Worm (Caenorhabditis elegans) whole organism, early embryonic: ENCODE results near the gene flwr-1.

ENCODE experiments used
- F13C5.2 ChIP-seq: sonication (generic microtip); optimal IDR thresholded peaks from 2 replicates; lab custom pipeline; 2017; ENCODE audit warnings: mild to moderate bottlenecking, missing genetic modification characterization, inconsistent platforms, missing compliant biosample characterization
- aly-1 ChIP-seq: sonication (generic microtip); optimal IDR thresholded peaks from 2 replicates; lab custom pipeline; 2016; ENCODE audit warnings: missing genetic modification characterization, missing compliant biosample characterization
- ama-1 ChIP-seq: fragments of 150-350 bp; optimal IDR thresholded peaks from 2 replicates; lab custom pipeline; 2014
- ceh-13 ChIP-seq: fragments of 200-800 bp; sonication (Bioruptor generic); optimal IDR thresholded peaks from 2 replicates; lab custom pipeline; 2018; ENCODE audit warnings: mild to moderate bottlenecking, missing genetic modification characterization, missing compliant biosample characterization
- ceh-36 ChIP-seq: sonication (generic microtip); optimal IDR thresholded peaks from 2 replicates; lab custom pipeline; 2016; ENCODE audit warnings: missing genetic modification characterization, inconsistent platforms, missing compliant biosample characterization
- ets-7 ChIP-seq: sonication (generic microtip); optimal IDR thresholded peaks from 2 replicates; lab custom pipeline; 2016; ENCODE audit warnings: missing genotype, missing genetic modification characterization, missing compliant biosample characterization
- flt-1 ChIP-seq: fragments of 200-800 bp; sonication (Bioruptor generic); IDR thresholded peaks from 2 replicates; pipeline ENCODE4 v1.3.6; 2022; ENCODE audit warnings: missing genetic modification characterization, missing compliant biosample characterization
- hmbx-1 ChIP-seq: sonication (generic microtip); optimal IDR thresholded peaks from 2 replicates; lab custom pipeline; 2016; ENCODE audit warnings: mild to moderate bottlenecking, missing genetic modification characterization, missing compliant biosample characterization
- hnd-1 ChIP-seq: sonication (generic microtip); optimal IDR thresholded peaks from 2 replicates; lab custom pipeline; 2016; ENCODE audit warnings: missing genetic modification characterization, missing compliant biosample characterization
- pes-1 ChIP-seq: fragments of 200-800 bp; sonication (Bioruptor generic); IDR thresholded peaks from 2 replicates; pipeline ENCODE4 v1.3.6; 2022; ENCODE audit warnings: missing genetic modification reagents, missing genetic modification characterization, missing compliant biosample characterization
- scrt-1 ChIP-seq: fragments of 200-800 bp; sonication (Bioruptor generic); IDR thresholded peaks from 2 replicates; pipeline ENCODE4 v1.3.6; 2022; ENCODE audit warnings: missing genetic modification characterization, missing compliant biosample characterization
- sea-1 ChIP-seq: fragments of 200-800 bp; sonication (Bioruptor generic); conservative IDR thresholded peaks from 2 replicates; pipeline ENCODE4 v1.3.6; 2022; ENCODE audit warnings: missing genetic modification characterization, missing compliant biosample characterization
- tbx-11 ChIP-seq: fragments of 200-800 bp; sonication (Bioruptor generic); IDR thresholded peaks from 2 replicates; pipeline ENCODE4 v1.3.6; 2022; ENCODE audit warnings: missing genetic modification characterization, missing compliant biosample characterization
- tra-4 ChIP-seq: sonication (generic microtip); optimal IDR thresholded peaks from 2 replicates; lab custom pipeline; 2017; ENCODE audit warnings: missing genetic modification characterization, missing compliant biosample characterization

DNA sequence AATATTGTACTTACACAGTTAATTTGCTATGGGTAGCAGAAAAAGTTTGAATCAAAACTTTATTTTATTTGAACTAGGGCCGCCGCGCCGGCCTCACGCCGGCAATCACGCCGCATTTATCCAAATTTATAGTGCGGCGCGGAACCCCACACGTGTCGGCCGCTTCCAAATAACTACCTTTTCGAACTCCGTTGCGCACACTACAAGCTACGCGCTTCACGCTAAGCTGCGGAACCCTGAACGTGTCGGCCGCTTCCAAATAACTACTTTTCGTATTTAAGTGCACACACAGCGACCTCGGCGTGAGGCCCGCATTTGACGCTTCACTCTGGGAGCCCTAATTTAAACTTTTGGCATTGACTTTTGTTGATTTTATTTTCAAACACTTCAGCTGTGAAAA lies 38.6 kb downstream of the flwr-1 start:
- TF ChIP-seq hnd-1 (no peak), hmbx-1 (tag; lab: Kevin White, UChicago) (no peak), pes-1 (no peak), ama-1 (lab: Kevin White, UChicago) (no peak), ceh-36 (tag; lab: Kevin White, UChicago) (no peak), tbx-11 (GFP tag; lab: Robert Waterston, UW) (no peak), ets-7 (tag; lab: Kevin White, UChicago) (no peak), flt-1 (GFP tag; lab: Robert Waterston, UW) (no peak), aly-1 (tag; lab: Kevin White, UChicago) (no peak), scrt-1 (GFP tag; lab: Robert Waterston, UW) (no peak), tra-4 (tag; lab: Kevin White, UChicago) (no peak), sea-1 (GFP tag; lab: Robert Waterston, UW) (no peak), ceh-13 (GFP tag; lab: Kevin White, UChicago) (no peak), F13C5.2 (tag; lab: Kevin White, UChicago) (no peak)
